Fruit fly (Drosophila melanogaster) whole organism: ENCODE data around the gene Fmr1.

Experiments used
- CG8478 ChIP-seq: fragments of >200 bp; optimal IDR thresholded peaks from 2 replicates; lab custom pipeline; 2018; ENCODE audit warnings: inconsistent platforms
- Dll ChIP-seq: fragments of >200 bp; optimal IDR thresholded peaks from 2 replicates; lab custom pipeline; 2017
- EcR ChIP-seq, 2 experiments: fragments of >200 bp; optimal IDR thresholded peaks; 2 replicates each; lab custom pipeline; 2017; ENCODE audit warnings: missing biosample characterization in 2 of 2, missing genetic modification characterization in 2 of 2, missing genetic modification reagents in 2 of 2
- pan ChIP-seq: fragments of >200 bp; optimal IDR thresholded peaks from 2 replicates; lab custom pipeline; 2017
- psq ChIP-seq: fragments of >200 bp; optimal IDR thresholded peaks from 2 replicates; lab custom pipeline; 2017
- usp ChIP-seq: fragments of >200 bp; optimal IDR thresholded peaks from 2 replicates; lab custom pipeline; 2017; ENCODE audit warnings: missing biosample characterization, missing genetic modification characterization, mixed read lengths

- TF ChIP-seq EcR (GFP tag; optimal IDR thresholded peaks at IDR 0.05; lab: Kevin White, UChicago), result no peak
- no peak for TF ChIP-seq Dll
- no peak for TF ChIP-seq usp (GFP tag; lab: Kevin White, UChicago)
- no peak for TF ChIP-seq psq (lab: Kevin White, UChicago)
- no peak for TF ChIP-seq pan
- TF ChIP-seq CG8478, result no peak
Measured at dm6 chr3R:10108289-10108928, 1.5 kb downstream of the Fmr1 start.
